Worm (Caenorhabditis elegans) whole organism, early embryonic: ENCODE measurements around the gene F55F3.4.

Experiments
- ama-1 ChIP-seq: fragments of 150-350 bp; optimal IDR thresholded peaks from 2 replicates; lab custom pipeline; 2014
- sea-1 ChIP-seq: fragments of 200-800 bp; sonication (Bioruptor generic); conservative IDR thresholded peaks from 2 replicates; pipeline ENCODE4 v1.3.6; 2022; ENCODE audit warnings: missing genetic modification characterization, missing compliant biosample characterization

DNA sequence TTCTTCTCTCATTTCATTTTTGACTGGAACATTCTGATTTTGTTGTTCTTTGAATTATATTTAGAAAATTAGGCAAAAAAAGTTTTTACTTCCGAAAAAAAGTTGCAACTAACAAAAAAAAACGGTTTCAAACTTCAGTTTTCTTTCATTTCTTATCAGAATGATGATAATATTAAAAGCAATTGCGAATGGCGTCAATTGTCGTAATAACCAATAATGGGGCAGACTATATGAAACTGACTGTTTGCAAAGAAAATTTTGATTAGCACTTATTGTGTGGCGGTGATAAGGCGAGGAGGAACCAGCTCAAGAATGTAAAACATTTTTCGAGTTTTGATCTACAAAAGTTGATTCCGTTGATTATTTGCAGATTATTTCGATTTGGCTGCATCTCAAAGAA, 12.6 kb upstream of the F55F3.4 start:
- TF ChIP-seq sea-1 (GFP tag; lab: Robert Waterston, UW) (no peak), ama-1 (lab: Kevin White, UChicago) (no peak)
